Fruit fly (Drosophila melanogaster) ovary, adult (tissue): ENCODE measurements around the gene CG17959.
A peak's percentile ranks its signal among the peaks of the same experiment; 100 is the strongest.

Experiments
- CG17801 ChIP-seq: fragments of 200-800 bp; optimal IDR thresholded peaks from 2 replicates; lab custom pipeline; 2019; ENCODE audit warnings: missing biosample characterization, mild to moderate bottlenecking, missing genetic modification characterization, moderate library complexity; ENCODE audit not compliant: partially characterized antibody

CG17959 gene

DNA sequence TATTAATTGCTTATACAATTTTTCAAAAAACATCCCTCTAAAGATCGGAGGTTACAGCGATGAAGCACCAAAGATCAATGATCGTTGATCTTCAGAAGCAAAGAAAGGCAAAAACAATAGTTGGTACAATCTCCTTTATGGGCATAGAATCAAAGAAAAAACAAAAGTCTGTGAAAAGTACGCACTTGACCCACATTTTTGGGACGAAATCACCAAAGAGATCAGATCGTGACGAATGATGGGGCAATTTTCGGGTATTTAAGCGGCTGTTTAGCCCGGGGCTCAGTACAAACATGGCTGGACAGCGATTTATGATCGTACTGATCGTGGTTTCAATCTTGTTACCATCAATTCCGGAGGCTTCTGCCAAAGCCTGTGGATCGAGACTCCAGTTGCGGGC, at the start of gene CG17959:
Gene CG17959 (plus strand): TSS at position 301 of the 400 bp plus-strand sequence.
- TF ChIP-seq CG17801: no peak

DNA sequence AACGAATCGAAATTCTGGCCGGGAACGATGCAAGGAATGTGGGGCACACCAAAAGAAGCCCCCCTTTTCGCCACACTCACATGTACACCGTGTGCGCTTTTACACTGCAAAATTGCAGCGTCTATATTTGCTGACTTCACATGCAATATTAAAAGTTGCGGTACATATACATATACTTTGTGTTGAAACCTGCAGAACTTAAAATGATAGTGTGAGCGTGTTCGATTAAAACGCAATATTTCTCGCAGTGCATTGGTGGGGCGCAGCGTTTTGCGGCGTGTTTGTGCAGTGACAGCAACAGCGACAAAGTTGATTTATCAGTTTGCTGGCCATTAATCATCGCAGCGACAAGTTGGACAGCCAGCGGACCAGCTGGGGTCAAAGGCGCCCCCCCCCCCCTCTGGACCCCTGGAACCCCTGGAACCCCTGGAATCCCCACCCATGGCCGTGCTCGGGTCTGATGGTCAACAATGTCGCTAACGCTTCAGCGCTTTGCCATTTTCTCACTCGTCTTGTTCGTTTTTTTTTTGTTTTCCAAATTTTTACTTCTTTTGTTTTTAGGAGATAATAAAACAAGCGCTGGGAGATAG, 39.7 kb upstream of the CG17959 start:
- TF ChIP-seq CG17801: no peak

DNA sequence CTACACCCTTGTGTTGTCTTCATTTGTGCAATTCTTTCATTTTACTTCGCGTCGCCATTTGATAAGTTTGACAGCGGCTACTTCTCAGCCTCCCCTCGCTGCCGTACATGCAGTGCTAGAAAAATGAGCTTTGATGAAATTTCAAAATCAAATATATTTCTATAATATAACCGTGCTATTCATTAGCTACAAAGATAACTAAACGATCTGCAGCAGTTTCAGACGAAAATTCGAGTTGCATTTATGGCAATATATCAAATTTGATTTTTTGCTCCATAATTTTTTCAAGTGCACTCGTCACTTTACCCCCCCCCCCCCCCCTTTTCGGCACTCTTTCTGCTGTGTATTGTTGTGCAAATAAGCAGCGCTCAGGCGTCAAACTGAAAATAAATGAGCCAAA, 34.3 kb upstream of the CG17959 start:
- TF ChIP-seq CG17801: no peak

DNA sequence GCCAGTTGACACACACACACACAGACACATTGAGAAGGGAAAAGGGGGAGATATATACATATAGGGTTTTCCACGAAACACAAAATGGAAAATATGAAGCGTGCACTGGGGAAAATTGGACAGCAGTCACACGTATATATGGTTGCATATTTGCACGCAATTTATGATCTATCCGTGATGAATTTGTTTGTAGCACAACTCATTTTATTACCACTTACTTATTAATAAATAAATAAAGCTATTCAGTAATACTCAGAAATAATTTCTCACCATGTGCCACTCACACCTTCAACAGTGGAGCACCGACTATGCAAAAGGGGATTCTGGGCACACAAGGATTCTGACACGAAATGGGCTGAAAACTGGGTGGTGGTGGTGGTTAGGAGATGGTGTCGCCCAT, 32.8 kb upstream of the CG17959 start:
- TF ChIP-seq CG17801: no peak

DNA sequence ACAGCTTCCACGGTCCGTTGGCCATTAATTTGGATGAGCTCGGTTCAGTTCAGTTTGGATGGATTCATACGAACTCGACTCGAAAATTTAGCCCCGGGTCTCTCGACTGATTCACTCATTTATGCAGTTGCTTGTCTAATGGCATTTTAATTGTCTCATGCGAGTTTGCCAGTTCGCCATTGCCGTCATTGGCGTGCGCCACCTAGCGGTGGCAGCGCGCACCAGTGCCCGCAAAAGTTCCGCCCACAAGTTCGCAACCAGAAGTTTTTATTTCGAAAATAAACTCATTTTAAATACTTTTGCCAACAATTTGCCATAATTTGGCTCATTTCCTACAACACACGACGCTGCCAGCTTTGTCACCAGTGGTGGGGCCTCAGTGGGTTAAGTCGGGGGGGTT, 31.8 kb upstream of the CG17959 start:
- TF ChIP-seq CG17801: no peak

DNA sequence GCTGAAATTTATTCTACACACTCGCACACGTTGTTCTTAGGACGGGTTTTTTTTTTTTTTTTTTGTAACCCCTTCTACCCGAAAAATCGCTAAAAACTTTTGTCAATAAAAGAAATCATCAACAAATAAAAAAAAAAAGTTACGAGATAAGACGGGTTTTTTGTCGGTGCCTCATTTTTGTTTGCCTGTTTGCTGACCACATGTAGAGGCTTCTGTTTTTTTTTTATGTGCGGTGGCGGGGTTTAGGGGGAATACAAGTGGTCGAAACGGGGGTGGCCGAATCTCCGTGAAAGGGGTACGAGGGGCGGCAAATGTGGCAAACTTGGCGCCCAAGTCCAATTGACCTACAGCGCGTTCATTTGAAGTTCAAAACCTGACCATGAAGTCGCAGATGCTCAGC, 28.3 kb upstream of the CG17959 start:
- no peak for TF ChIP-seq CG17801

DNA sequence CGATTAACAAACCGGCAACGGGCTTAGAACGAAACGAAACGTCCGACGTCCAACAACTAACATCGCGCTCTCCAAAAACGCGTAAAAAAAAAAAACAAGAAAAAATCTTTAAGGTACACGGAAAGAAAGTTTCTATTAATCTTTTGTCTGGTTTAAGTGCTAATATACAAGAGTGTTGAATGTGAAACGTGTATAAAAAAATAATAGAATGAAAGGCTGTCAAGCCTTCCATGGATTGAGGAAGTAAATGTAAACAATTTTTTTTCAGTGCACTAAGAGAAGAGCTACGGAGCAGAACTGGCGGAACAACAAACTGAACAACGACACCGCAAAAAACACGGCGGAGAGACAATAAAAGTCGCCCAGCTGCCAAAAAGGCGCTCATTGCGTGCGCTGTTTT, 27.2 kb upstream of the CG17959 start, which contains the start of gene CG3588:
Gene CG3588 (plus strand): TSS at position 29 of the 400 bp plus-strand sequence.
- no peak for TF ChIP-seq CG17801

DNA sequence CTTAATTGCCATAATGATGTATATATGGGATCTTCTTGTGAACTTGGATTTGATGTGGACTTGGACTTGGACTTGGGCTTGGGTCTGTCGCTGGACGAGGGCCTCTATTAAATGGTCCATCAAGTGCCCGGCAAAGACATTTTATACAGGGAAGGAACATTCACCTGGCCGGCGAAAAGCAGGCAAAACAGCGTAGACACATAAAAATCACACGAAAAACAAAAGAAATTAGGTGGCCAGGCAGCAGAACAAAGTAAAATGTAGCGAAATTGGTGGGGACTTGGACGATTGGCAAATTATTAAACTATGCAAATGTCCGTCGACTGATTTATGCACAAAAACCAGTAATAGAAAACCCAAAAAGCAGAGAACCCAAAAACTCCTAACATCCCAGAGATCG, 19.7 kb upstream of the CG17959 start, which contains the start of gene CG14424:
Gene CG14424 (minus strand): TSS at position 101 of the 400 bp plus-strand sequence.
- TF ChIP-seq CG17801: no peak

DNA sequence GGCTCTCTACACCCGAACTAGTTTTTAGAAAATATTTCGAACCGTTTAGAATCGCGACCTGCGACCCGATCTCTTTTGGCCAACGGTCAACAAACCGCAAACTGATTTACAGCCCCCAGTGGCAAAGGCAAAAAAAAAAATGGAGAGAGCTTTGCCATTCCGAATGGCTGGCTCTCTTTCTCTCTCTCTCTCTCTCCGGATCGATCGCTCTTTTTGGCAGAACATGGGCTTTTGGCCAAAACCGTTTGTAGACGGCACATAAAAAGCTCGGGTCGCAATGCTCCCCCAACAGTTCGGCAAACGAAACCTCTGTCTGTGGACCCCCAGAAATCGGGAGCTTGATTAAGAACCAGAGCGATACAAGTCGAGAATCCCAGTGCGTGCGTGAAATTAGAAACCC, 17.4 kb upstream of the CG17959 start, which contains the start of gene CG32793:
Gene CG32793 (plus strand): TSS at position 301 of the 400 bp plus-strand sequence.
- no peak for TF ChIP-seq CG17801

DNA sequence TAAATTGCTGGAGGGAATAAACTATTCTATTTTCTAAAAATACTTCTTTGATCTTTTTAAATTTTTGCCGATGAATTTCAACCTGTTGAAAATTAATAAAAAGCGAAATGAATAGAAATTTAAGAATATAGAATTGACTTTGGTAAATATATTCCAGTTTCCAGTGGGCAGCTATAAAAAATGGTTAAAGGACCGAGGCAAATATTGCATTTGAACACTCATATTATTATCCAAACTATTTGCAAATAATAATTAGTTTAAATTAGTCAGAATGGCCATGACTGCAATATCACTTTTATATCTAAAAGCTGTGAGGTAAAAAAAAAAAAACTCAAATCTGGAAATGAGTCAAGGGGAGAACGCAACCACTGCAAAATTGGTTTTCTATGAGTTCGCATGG, 12.1 kb upstream of the CG17959 start, which contains the start of gene CG3592:
Gene CG3592 (plus strand): TSS at position 301 of the 400 bp plus-strand sequence.
- TF ChIP-seq CG17801: no peak

DNA sequence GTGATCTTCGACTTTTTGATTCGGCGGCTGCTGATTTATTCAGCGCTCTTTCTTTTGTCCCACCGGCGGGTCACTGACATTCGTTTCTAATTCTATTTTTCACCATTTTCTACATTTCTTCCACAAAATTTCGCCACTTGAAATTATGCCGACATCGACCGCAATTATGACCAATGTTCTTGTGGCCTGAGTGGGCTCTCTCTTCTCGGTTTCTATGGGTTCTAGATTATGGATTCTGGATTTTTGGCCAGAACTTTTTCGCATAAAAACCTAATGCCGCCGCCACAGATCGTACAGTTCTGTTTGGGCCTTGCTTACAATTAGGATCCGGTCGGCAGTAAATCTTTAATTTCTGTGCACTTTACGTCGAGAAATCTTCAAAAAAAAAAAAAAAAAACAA, 10.2 kb upstream of the CG17959 start, which contains the start of gene CG3598:
Gene CG3598 (plus strand): TSS at position 301 of the 400 bp plus-strand sequence.
- no peak for TF ChIP-seq CG17801

DNA sequence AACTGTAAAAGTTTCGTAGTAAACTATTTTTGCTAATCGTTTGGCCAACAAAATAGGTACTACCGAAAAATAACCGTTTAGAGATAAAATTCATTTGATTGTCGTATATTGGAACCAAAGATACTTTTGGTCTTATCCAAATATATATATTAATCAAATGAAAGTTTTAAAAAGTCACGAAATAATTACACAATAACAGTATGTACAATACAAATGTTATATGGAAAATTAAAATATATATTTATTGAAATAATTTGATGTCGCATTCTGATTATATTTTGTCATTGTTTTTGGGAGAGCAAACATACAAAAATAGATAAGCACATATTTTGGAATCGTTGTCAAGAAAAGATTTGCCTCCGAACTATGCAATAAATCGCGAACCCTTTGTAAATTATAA, 8.3 kb upstream of the CG17959 start, which contains the start of gene CG14420:
Gene CG14420 (plus strand): TSS at position 301 of the 400 bp plus-strand sequence.
- TF ChIP-seq CG17801: no peak

DNA sequence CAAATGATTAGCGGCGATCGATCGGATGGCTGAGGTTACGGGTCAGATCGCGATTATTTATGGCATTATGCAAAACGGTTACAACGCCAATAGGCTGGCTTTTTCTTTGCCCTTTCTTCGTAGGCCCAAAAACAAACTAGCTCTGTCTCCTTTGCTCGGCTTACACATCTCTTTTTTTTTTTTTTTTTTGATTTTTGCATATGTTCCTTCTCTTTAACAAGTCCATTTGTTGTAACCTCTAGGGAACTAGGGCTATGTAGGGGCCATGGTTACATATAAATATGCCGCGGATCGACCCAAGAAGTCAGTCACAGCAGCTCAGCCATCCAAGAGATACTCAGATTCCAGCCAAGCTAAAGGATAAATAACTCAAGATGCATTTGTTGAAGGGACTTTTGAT, 5.8 kb upstream of the CG17959 start, which contains the start of gene CG14421:
Gene CG14421 (plus strand): TSS at position 301 of the 400 bp plus-strand sequence.
- TF ChIP-seq CG17801: no peak

DNA sequence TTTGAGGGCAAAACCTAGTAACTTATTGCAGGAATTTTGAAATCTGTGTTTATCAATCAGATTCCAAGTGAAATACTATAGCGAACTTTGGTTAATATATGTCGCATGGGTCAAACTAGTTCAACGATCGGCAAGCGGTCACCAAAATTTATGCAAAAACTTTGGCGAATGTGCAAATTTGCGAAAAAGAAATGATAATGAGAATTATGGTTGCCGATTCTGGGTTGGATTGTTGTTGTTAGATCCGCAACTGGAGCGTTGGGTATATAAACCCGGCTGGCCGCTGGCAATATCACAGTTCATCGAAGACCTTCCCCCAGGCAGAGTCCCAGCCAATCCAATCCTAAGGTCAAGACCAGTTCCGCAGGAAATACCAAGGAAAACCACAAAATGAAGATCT, 3.8 kb upstream of the CG17959 start, which contains the start of gene CG14422:
Gene CG14422 (plus strand): TSS at position 301 of the 400 bp plus-strand sequence.
- no peak for TF ChIP-seq CG17801

DNA sequence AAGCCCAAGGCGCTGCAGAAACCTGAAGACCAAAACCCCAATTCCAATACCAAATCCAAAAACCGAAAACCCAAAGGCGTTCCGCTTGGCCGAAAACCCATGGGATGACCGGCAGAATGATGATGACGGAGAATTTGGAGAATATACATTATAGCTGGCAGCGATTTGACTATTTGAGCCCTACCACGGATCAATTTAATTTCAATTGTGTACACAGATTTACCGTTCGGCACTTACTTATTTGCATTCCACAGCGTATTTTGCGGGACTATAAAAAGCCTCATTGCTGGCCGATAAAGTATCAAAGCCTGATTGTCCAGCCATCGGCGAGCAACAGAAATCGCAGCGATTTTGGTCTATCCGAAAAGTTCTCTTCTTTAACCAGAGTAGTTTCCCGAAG, 1.8 kb upstream of the CG17959 start, which contains the start of gene CG14423:
Gene CG14423 (plus strand): TSS at position 301 of the 400 bp plus-strand sequence.
- no peak for TF ChIP-seq CG17801

DNA sequence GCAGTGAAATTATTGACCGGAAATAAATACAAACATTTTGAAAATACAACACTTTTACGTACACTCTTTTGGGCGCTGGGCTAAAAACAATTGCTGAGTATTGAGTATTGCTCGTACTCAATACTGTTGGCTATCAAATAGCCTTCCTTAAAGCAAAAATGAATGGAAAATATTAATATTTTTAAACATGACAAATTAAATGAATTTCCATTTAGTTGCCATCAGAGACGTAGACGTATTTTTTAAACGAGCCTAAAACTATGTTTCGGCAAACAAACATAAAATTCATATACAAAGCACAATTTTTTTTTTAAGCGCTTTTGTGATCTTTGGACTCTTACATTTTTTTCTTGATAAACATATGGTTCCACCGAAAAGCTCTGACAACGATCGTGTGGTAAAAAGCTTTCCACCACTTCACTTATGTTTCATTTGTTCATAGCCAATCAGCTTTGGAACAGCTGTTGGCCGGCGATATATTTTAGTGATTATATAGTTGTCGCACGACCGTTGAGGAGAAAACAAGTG, 715 bp downstream of the CG17959 start, which contains the start of gene CG3603:
Gene CG3603 (plus strand): TSS at position 490 of the 528 bp plus-strand sequence.
- peak; percentile 93 for TF ChIP-seq CG17801

DNA sequence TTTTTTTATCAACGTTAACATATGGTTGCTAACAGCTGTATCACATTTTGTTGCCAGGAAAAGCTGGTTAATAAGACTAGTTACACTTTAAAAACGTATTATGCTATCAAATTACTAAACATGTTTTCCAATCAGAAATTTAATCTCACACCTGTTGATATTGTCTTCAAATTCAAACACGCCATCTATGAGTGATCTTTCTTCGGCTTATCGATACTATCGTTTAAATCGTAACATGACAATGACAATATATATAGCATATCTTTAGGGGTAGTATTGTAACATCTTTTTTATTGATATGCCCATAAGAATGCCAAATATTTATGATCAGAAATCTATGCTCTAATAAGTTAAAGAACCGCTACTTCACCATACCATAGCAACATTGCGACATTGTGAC, 2.2 kb downstream of the CG17959 start:
- TF ChIP-seq CG17801: no peak

DNA sequence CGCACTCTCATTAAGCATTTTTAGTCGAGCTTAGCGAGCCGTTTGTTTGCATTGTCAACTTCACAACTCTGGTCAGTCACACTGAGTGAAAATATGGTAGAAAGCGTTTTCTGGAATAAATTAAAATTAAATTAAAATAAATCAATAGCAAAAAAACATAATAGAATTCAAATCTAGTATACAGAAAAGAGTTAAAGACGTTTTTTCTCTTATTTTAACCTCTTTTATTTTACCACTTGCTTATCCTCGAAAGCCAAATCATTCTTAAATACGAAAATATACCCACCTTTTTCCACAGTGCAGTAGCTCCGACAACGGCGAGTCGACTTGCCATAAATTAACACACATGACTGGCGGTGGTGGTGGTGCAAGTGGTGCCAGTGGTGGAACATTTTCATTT, 4.7 kb downstream of the CG17959 start:
- no peak for TF ChIP-seq CG17801
